Worm (Caenorhabditis elegans) whole organism, L1 larva: ENCODE results near the gene nlp-5.

Source experiments
- F16B12.6 ChIP-seq: fragments of 150-350 bp; optimal IDR thresholded peaks from 2 replicates; lab custom pipeline; 2014; ENCODE audit warnings: missing biosample characterization, missing genetic modification characterization
- aha-1 ChIP-seq: fragments of 150-350 bp; optimal IDR thresholded peaks from 2 replicates; lab custom pipeline; 2014; ENCODE audit warnings: missing biosample characterization, missing genetic modification characterization
- ama-1 ChIP-seq: fragments of 150-350 bp; optimal IDR thresholded peaks from 2 replicates; lab custom pipeline; 2014
- blmp-1 ChIP-seq: fragments of 150-350 bp; optimal IDR thresholded peaks from 2 replicates; lab custom pipeline; 2014; ENCODE audit warnings: missing biosample characterization, missing genetic modification characterization
- ceh-63 ChIP-seq: fragments of 200-800 bp; sonication (Bioruptor generic); optimal IDR thresholded peaks from 2 replicates; lab custom pipeline; 2018; ENCODE audit warnings: mild to moderate bottlenecking, missing genetic modification characterization, missing compliant biosample characterization
- ceh-88 ChIP-seq: fragments of 200-800 bp; sonication (Bioruptor generic); IDR thresholded peaks from 2 replicates; pipeline ENCODE4 v1.3.6; 2022; ENCODE audit warnings: missing genetic modification characterization, missing compliant biosample characterization
- ceh-90 ChIP-seq: sonication (generic microtip); optimal IDR thresholded peaks from 2 replicates; lab custom pipeline; 2016; ENCODE audit warnings: missing genetic modification characterization, missing compliant biosample characterization
- ces-1 ChIP-seq: fragments of 150-350 bp; optimal IDR thresholded peaks from 2 replicates; lab custom pipeline; 2014; ENCODE audit warnings: missing biosample characterization, missing genetic modification reagents, missing genetic modification characterization
- dsc-1 ChIP-seq: sonication (generic microtip); optimal IDR thresholded peaks from 2 replicates; lab custom pipeline; 2016; ENCODE audit warnings: mild to moderate bottlenecking, missing genetic modification characterization, missing compliant biosample characterization
- efl-1 ChIP-seq, 4 experiments: fragments of 150-350 bp; optimal IDR thresholded peaks in 3 of 4; peaks in 1 of 4; 1 replicate in 1 of 4; 2 replicates in 3 of 4; lab custom pipeline; 2014; ENCODE audit warnings: missing biosample characterization in 2 of 4, missing genetic modification characterization in 2 of 4, missing genetic modification reagents in 2 of 4
- egl-13 ChIP-seq: sonication (generic microtip); optimal IDR thresholded peaks from 2 replicates; lab custom pipeline; 2016; ENCODE audit warnings: missing genotype, missing genetic modification reagents, missing genetic modification characterization, missing compliant biosample characterization
- egl-27 ChIP-seq, 2 experiments: fragments of 150-350 bp in 1 of 2; sonication (generic microtip); optimal IDR thresholded peaks; 3 replicates each; lab custom pipeline; 2017 to 2018; ENCODE audit warnings: missing biosample characterization in 2 of 2, missing genetic modification characterization in 2 of 2, missing genetic modification reagents in 2 of 2
- elt-2 ChIP-seq: sonication (generic microtip); optimal IDR thresholded peaks from 2 replicates; lab custom pipeline; 2016; ENCODE audit warnings: missing genetic modification characterization, mild to moderate bottlenecking, inconsistent platforms, missing compliant biosample characterization, missing genetic modification reagents
- fkh-10 ChIP-seq: sonication (generic microtip); optimal IDR thresholded peaks from 2 replicates; lab custom pipeline; 2017; ENCODE audit warnings: missing biosample characterization, missing genetic modification reagents, missing genetic modification characterization
- fkh-4 ChIP-seq: sonication (generic microtip); optimal IDR thresholded peaks from 2 replicates; lab custom pipeline; 2016; ENCODE audit warnings: missing compliant biosample characterization, missing genetic modification characterization, borderline replicate concordance
- isw-1 ChIP-seq: fragments of 200-800 bp; sonication (Bioruptor generic); IDR thresholded peaks from 2 replicates; pipeline ENCODE4 v1.3.6; 2022; ENCODE audit warnings: missing genetic modification characterization, missing compliant biosample characterization
- lin-13 ChIP-seq: fragments of 150-350 bp; optimal IDR thresholded peaks from 2 replicates; lab custom pipeline; 2014; ENCODE audit warnings: missing biosample characterization, missing genetic modification reagents, missing genetic modification characterization
- lin-35 ChIP-seq, 2 experiments: fragments of 150-350 bp; optimal IDR thresholded peaks; 2 replicates each; lab custom pipeline; 2014; ENCODE audit warnings: missing biosample characterization in 2 of 2, missing genetic modification characterization in 2 of 2, missing genetic modification reagents in 2 of 2
- mab-9 ChIP-seq: fragments of 200-800 bp; sonication (Bioruptor generic); IDR thresholded peaks from 2 replicates; pipeline ENCODE4 v1.3.6; 2022; ENCODE audit warnings: missing genetic modification reagents, missing genetic modification characterization, missing compliant biosample characterization
- nhr-19 ChIP-seq: fragments of 200-800 bp; sonication (Bioruptor generic); conservative IDR thresholded peaks from 2 replicates; pipeline ENCODE4 v1.3.6; 2022; ENCODE audit warnings: missing genetic modification characterization, missing compliant biosample characterization
- nhr-28 ChIP-seq: fragments of 150-350 bp; optimal IDR thresholded peaks from 2 replicates; lab custom pipeline; 2014; ENCODE audit warnings: missing biosample characterization, missing genetic modification characterization
- nhr-71 ChIP-seq: sonication (generic microtip); optimal IDR thresholded peaks from 2 replicates; lab custom pipeline; 2016; ENCODE audit warnings: mild to moderate bottlenecking, missing genetic modification characterization, moderate library complexity, missing compliant biosample characterization
- nhr-76 ChIP-seq: sonication (generic microtip); optimal IDR thresholded peaks from 2 replicates; lab custom pipeline; 2017; ENCODE audit warnings: missing biosample characterization, missing genetic modification characterization
- nhr-77 ChIP-seq: fragments of 150-350 bp; optimal IDR thresholded peaks from 2 replicates; lab custom pipeline; 2014; ENCODE audit warnings: missing biosample characterization, missing genetic modification characterization
- nhr-84 ChIP-seq: sonication (generic microtip); optimal IDR thresholded peaks from 2 replicates; lab custom pipeline; 2017; ENCODE audit warnings: missing biosample characterization, missing genetic modification characterization
- nhr-85 ChIP-seq: sonication (generic microtip); peaks from one replicate; lab custom pipeline; 2016; ENCODE audit warnings: missing genetic modification characterization, inconsistent platforms, missing compliant biosample characterization
- pag-3 ChIP-seq: sonication (generic microtip); optimal IDR thresholded peaks from 2 replicates; lab custom pipeline; 2017; ENCODE audit warnings: missing genetic modification characterization, mild to moderate bottlenecking, missing compliant biosample characterization, antibody characterized with exemption, borderline replicate concordance; ENCODE audit not compliant: insufficient read depth
- pax-3 ChIP-seq: fragments of 200-800 bp; sonication (Bioruptor generic); optimal IDR thresholded peaks from 2 replicates; lab custom pipeline; 2018; ENCODE audit warnings: mild to moderate bottlenecking, missing genetic modification characterization, moderate library complexity, missing compliant biosample characterization
- rnt-1 ChIP-seq: sonication (generic microtip); optimal IDR thresholded peaks from 2 replicates; lab custom pipeline; 2016; ENCODE audit warnings: mild to moderate bottlenecking, missing genetic modification characterization, moderate library complexity, missing compliant biosample characterization
- snpc-4 ChIP-seq: fragments of 150-350 bp; optimal IDR thresholded peaks from 2 replicates; lab custom pipeline; 2014; ENCODE audit warnings: missing biosample characterization, missing genetic modification characterization
- sox-4 ChIP-seq: sonication (generic microtip); optimal IDR thresholded peaks from 2 replicates; lab custom pipeline; 2016; ENCODE audit warnings: missing genetic modification characterization, missing compliant biosample characterization
- sup-37 ChIP-seq: fragments of 200-800 bp; sonication (Bioruptor generic); optimal IDR thresholded peaks from 2 replicates; lab custom pipeline; 2018; ENCODE audit warnings: mild to moderate bottlenecking, missing genetic modification characterization, missing compliant biosample characterization
- swsn-7 ChIP-seq: sonication (generic microtip); optimal IDR thresholded peaks from 2 replicates; lab custom pipeline; 2016; ENCODE audit warnings: missing genetic modification characterization, missing compliant biosample characterization
- tbx-2 ChIP-seq: sonication (generic microtip); optimal IDR thresholded peaks from 2 replicates; lab custom pipeline; 2016; ENCODE audit warnings: missing genetic modification characterization, missing compliant biosample characterization
- tlp-1 ChIP-seq: fragments of 150-350 bp; optimal IDR thresholded peaks from 2 replicates; lab custom pipeline; 2014; ENCODE audit warnings: missing biosample characterization, missing genetic modification characterization
- unc-130 ChIP-seq: fragments of 150-350 bp; optimal IDR thresholded peaks from 2 replicates; lab custom pipeline; 2017; ENCODE audit warnings: missing biosample characterization, missing genetic modification characterization, inconsistent platforms
- unc-98 ChIP-seq: fragments of 200-800 bp; sonication (Bioruptor generic); IDR thresholded peaks from 2 replicates; pipeline ENCODE4 v1.3.6; 2022; ENCODE audit warnings: missing genetic modification characterization, missing compliant biosample characterization
- zag-1 ChIP-seq: fragments of 150-350 bp; optimal IDR thresholded peaks from 2 replicates; lab custom pipeline; 2014; ENCODE audit warnings: missing biosample characterization, missing genetic modification characterization
- ztf-11 ChIP-seq, 2 experiments: sonication (generic microtip); optimal IDR thresholded peaks; 2 replicates each; lab custom pipeline; 2016 to 2017; ENCODE audit warnings: missing genetic modification characterization in 2 of 2, missing biosample characterization in 1 of 2, missing compliant biosample characterization in 1 of 2

Gene nlp-5

ce11 chrII:8230976-8231375 lies 7.3 kb upstream of the nlp-5 start, which contains the start of gene M110.9:
TSS of gene M110.9 (plus strand) at chrII:8231276.
- no peak for TF ChIP-seq F16B12.6 (tag; lab: Kevin White, UChicago)
- TF ChIP-seq egl-13 (tag; lab: Kevin White, UChicago) = no peak
- TF ChIP-seq ceh-90 (tag; lab: Kevin White, UChicago) = no peak
- TF ChIP-seq ama-1 (lab: Kevin White, UChicago) = no peak
- no peak for TF ChIP-seq nhr-71
- no peak for TF ChIP-seq pag-3 (tag; lab: Kevin White, UChicago)
- no peak for TF ChIP-seq nhr-28 (tag; lab: Kevin White, UChicago)
- TF ChIP-seq lin-13 (GFP tag; lab: Kevin White, UChicago) = no peak
- no peak for TF ChIP-seq nhr-84 (tag; lab: Kevin White, UChicago)
- no peak for TF ChIP-seq elt-2 (tag; lab: Kevin White, UChicago)
- no peak for TF ChIP-seq ceh-63 (GFP tag; lab: Kevin White, UChicago)
- no peak for TF ChIP-seq ceh-88 (GFP tag; lab: Robert Waterston, UW)
- no peak for TF ChIP-seq zag-1
- TF ChIP-seq nhr-19 (GFP tag; lab: Robert Waterston, UW) = no peak

ce11 chrII:8232489-8232888 lies 5.8 kb upstream of the nlp-5 start, which contains the start of gene M110.7:
TSS of gene M110.7 (plus strand) at chrII:8232789.
- TF ChIP-seq mab-9 (GFP tag; lab: Robert Waterston, UW) = no peak
- TF ChIP-seq snpc-4 (tag; lab: Kevin White, UChicago) = no peak
- TF ChIP-seq sup-37 = no peak
- TF ChIP-seq tbx-2 (tag; lab: Kevin White, UChicago) = no peak
- no peak for TF ChIP-seq lin-13 (GFP tag; lab: Kevin White, UChicago)
- no peak for TF ChIP-seq nhr-76 (tag; lab: Kevin White, UChicago)
- no peak for TF ChIP-seq isw-1
- TF ChIP-seq rnt-1 (tag; lab: Kevin White, UChicago) = no peak
- TF ChIP-seq ces-1 = no peak
- TF ChIP-seq aha-1 (tag; lab: Kevin White, UChicago) = no peak
- TF ChIP-seq, all 84 proteins: peak for 0

- TF ChIP-seq sox-4 (tag; lab: Kevin White, UChicago) (no peak), blmp-1 (tag; lab: Kevin White, UChicago) (no peak), unc-130 (tag; lab: Kevin White, UChicago) (no peak), pax-3 (tag; lab: Kevin White, UChicago) (no peak), nhr-77 (tag; lab: Kevin White, UChicago) (no peak), tlp-1 (tag; lab: Kevin White, UChicago) (no peak), nhr-85 (tag; lab: Kevin White, UChicago) (no peak), tbx-2 (tag; lab: Kevin White, UChicago) (no peak), fkh-4 (no peak), ztf-11 (tag; optimal IDR thresholded peaks at IDR 0.05; lab: Kevin White, UChicago) (no peak), dsc-1 (no peak), unc-98 (no peak), ceh-63 (GFP tag; lab: Kevin White, UChicago) (no peak), efl-1 (optimal IDR thresholded peaks at IDR 0.05; lab: Kevin White, UChicago) (no peak), efl-1 (GFP tag; optimal IDR thresholded peaks at IDR 0.05 in 1 of 2; lab: Kevin White, UChicago) (no peak), egl-27 (tag; optimal IDR thresholded peaks at IDR 0.05; lab: Kevin White, UChicago) (no peak), lin-35 (GFP tag; optimal IDR thresholded peaks at IDR 0.05; lab: Kevin White, UChicago) (no peak), fkh-10 (GFP tag; lab: Kevin White, UChicago) (no peak), swsn-7 (no peak)
Measured at ce11 chrII:8246476-8246875, 8.2 kb downstream of the nlp-5 start, which contains the start of gene F35C11.3. TSS of gene F35C11.3 (plus strand) at chrII:8246776.
